Worm (Caenorhabditis elegans) whole organism, L4 larva: Measurements from ENCODE around the gene C05G5.5.

Experiments used
- aly-2 ChIP-seq: sonication (generic microtip); optimal IDR thresholded peaks from 2 replicates; lab custom pipeline; 2018; ENCODE audit warnings: missing biosample characterization, missing genetic modification characterization
- arid-1 ChIP-seq: fragments of 200-800 bp; sonication (Bioruptor generic); conservative IDR thresholded peaks from 2 replicates; pipeline ENCODE4 v1.3.6; 2022; ENCODE audit warnings: missing genetic modification reagents, missing genetic modification characterization, missing compliant biosample characterization
- ceh-44 ChIP-seq: fragments of 200-800 bp; sonication (Bioruptor generic); IDR thresholded peaks from 2 replicates; pipeline ENCODE4 v1.3.6; 2022; ENCODE audit warnings: missing genetic modification reagents, missing genetic modification characterization, missing compliant biosample characterization
- ceh-82 ChIP-seq: sonication (generic microtip); optimal IDR thresholded peaks from 2 replicates; lab custom pipeline; 2017; ENCODE audit warnings: missing biosample characterization, missing genetic modification characterization
- dmd-8 ChIP-seq: fragments of 200-800 bp; sonication (Bioruptor generic); IDR thresholded peaks from 2 replicates; pipeline ENCODE4 v1.3.6; 2022; ENCODE audit warnings: missing genetic modification characterization, missing compliant biosample characterization
- lim-7 ChIP-seq: fragments of 200-800 bp; sonication (Bioruptor generic); IDR thresholded peaks from 2 replicates; pipeline ENCODE4 v1.3.6; 2022; ENCODE audit warnings: missing genetic modification characterization, missing compliant biosample characterization
- mep-1 ChIP-seq: fragments of 150-350 bp; sonication (generic microtip); optimal IDR thresholded peaks from 3 replicates; lab custom pipeline; 2014; ENCODE audit warnings: missing biosample characterization, missing genetic modification characterization
- mxl-2 ChIP-seq: fragments of 200-800 bp; sonication (Bioruptor generic); conservative IDR thresholded peaks from 2 replicates; pipeline ENCODE4 v1.3.6; 2022; ENCODE audit warnings: missing genetic modification reagents, missing genetic modification characterization, missing compliant biosample characterization
- nhr-237 ChIP-seq: sonication (generic microtip); optimal IDR thresholded peaks from 2 replicates; lab custom pipeline; 2017; ENCODE audit warnings: missing biosample characterization, missing genetic modification characterization
- ztf-11 ChIP-seq: fragments of 150-350 bp; optimal IDR thresholded peaks from 2 replicates; lab custom pipeline; 2014; ENCODE audit warnings: missing biosample characterization, missing genetic modification characterization

DNA sequence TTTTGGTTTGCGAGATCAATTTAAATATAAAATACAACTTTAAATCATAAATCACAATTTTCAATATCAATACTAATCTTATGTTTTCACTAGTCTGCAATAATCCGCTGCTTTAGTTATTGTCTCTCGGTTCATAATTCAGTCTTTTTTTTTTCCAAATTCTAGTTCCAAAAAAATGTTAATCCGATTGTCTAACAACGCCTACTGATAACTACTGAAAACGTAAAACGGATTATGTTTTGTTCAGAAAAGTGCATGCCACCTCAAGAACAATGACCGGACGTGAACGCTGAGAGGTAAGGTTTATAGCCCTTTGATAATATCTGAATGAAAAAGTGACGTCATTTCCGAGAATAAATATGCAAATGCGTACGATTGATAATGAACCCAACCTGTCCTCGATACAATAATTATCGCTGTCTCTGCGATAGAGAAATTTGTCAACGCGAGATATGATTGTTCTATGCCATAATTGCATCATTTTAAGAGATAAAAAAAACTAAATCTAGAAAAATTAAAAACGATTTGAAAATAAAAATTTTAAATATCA is 32.4 kb upstream of the C05G5.5 start, which contains the start of gene sprr-2:
- TF ChIP-seq ceh-44 (GFP tag; lab: Robert Waterston, UW) (no peak), mxl-2 (no peak), dmd-8 (GFP tag; lab: Robert Waterston, UW) (no peak), arid-1 (GFP tag; lab: Robert Waterston, UW) (no peak), ceh-82 (no peak), mep-1 (tag; lab: Kevin White, UChicago) (no peak), aly-2 (tag; lab: Kevin White, UChicago) (no peak), nhr-237 (tag; lab: Kevin White, UChicago) (no peak), ztf-11 (tag; lab: Kevin White, UChicago) (no peak), lim-7 (GFP tag; lab: Robert Waterston, UW) (0 out of 2 replicates have a peak, but pooled peaks have one; percentile 36)
